Fruit fly (Drosophila melanogaster) whole organism, pupa: ENCODE data around the gene Oseg4.
A peak's percentile ranks its signal among the peaks of the same experiment; 100 is the strongest.

Source experiments
- CG12605 ChIP-seq: fragments of 200-800 bp; sonication (Bioruptor generic); IDR thresholded peaks from 2 replicates; pipeline ENCODE4 v1.3.6; 2022; ENCODE audit warnings: missing biosample characterization, missing genetic modification characterization
- CG13204 ChIP-seq: fragments of 200-800 bp; sonication (Bioruptor generic); optimal IDR thresholded peaks from 2 replicates; lab custom pipeline; 2018; ENCODE audit warnings: missing biosample characterization, mild to moderate bottlenecking, missing genetic modification characterization, moderate library complexity
- CG15710 ChIP-seq: fragments of 200-800 bp; sonication (Bioruptor generic); optimal IDR thresholded peaks from 2 replicates; lab custom pipeline; 2018; ENCODE audit warnings: missing biosample characterization, mild to moderate bottlenecking, missing genetic modification characterization, moderate library complexity
- CG34367 ChIP-seq: fragments of 200-800 bp; sonication (Bioruptor generic); optimal IDR thresholded peaks from 2 replicates; lab custom pipeline; 2018; ENCODE audit warnings: missing biosample characterization, mild to moderate bottlenecking, missing genetic modification characterization
- CG8301 ChIP-seq: fragments of 200-800 bp; sonication (Bioruptor generic); optimal IDR thresholded peaks from 2 replicates; lab custom pipeline; 2018; ENCODE audit warnings: missing biosample characterization, mild to moderate bottlenecking, missing genetic modification characterization
- D1 ChIP-seq: fragments of 200-800 bp; sonication (Bioruptor generic); optimal IDR thresholded peaks from 2 replicates; lab custom pipeline; 2018; ENCODE audit warnings: missing biosample characterization, mild to moderate bottlenecking, missing genetic modification characterization, moderate library complexity
- EcR ChIP-seq: fragments of 200-800 bp; sonication (Bioruptor generic); optimal IDR thresholded peaks from 3 replicates; lab custom pipeline; 2019; ENCODE audit warnings: missing biosample characterization, missing genetic modification characterization, mild to moderate bottlenecking, moderate library complexity, missing genetic modification reagents
- Pif1A ChIP-seq: fragments of 200-800 bp; sonication (Bioruptor generic); optimal IDR thresholded peaks from 3 replicates; lab custom pipeline; 2016; ENCODE audit warnings: missing biosample characterization, missing genetic modification characterization
- Pif1B ChIP-seq: fragments of 200-800 bp; sonication (Bioruptor generic); optimal IDR thresholded peaks from 3 replicates; lab custom pipeline; 2016; ENCODE audit warnings: missing biosample characterization, missing genetic modification characterization
- Snoo ChIP-seq: fragments of 200-800 bp; sonication (Bioruptor generic); optimal IDR thresholded peaks from 3 replicates; lab custom pipeline; 2017; ENCODE audit warnings: missing biosample characterization, mild to moderate bottlenecking, missing genetic modification characterization, inconsistent platforms
- fd96Ca ChIP-seq: fragments of 200-800 bp; sonication (Bioruptor generic); IDR thresholded peaks from 3 replicates; pipeline ENCODE4 v1.3.6; 2022; ENCODE audit warnings: missing biosample characterization, missing genetic modification characterization
- gl ChIP-seq: fragments of 200-800 bp; sonication (Bioruptor generic); optimal IDR thresholded peaks from 2 replicates; lab custom pipeline; 2018; ENCODE audit warnings: missing biosample characterization, mild to moderate bottlenecking, missing genetic modification characterization

- TF ChIP-seq CG34367, result peak; percentile 41
- peak; percentile 17 for TF ChIP-seq Snoo (tag; lab: Kevin White, UChicago)
- TF ChIP-seq Pif1A (GFP tag; lab: Kevin White, UChicago), result peak; percentile 66
- peak; percentile 77 for TF ChIP-seq CG12605 (GFP tag; lab: Robert Waterston, UW)
- no peak for TF ChIP-seq CG13204 (GFP tag; lab: Kevin White, UChicago)
- TF ChIP-seq Pif1B (GFP tag; lab: Kevin White, UChicago), result peak; percentile 68
- no peak for TF ChIP-seq EcR (GFP tag; lab: Kevin White, UChicago)
- TF ChIP-seq CG15710, result peak; percentile 67
- peak; percentile 71; the same call in 2 of the 3 replicates for TF ChIP-seq fd96Ca (GFP tag; lab: Robert Waterston, UW)
- peak; percentile 26 for TF ChIP-seq CG8301 (tag; lab: Kevin White, UChicago)
- peak; percentile 44 for TF ChIP-seq gl (tag; lab: Kevin White, UChicago)
- TF ChIP-seq D1 (tag; lab: Kevin White, UChicago), result no peak
Measured at dm6 chr3L:1683091-1683490, 52.5 kb downstream of the Oseg4 start.
